Worm (Caenorhabditis elegans): ENCODE results near the gene srv-32.

ce11 chrIV:6328198-6328597 lies 46.2 kb upstream of the srv-32 start:
- TF ChIP-seq skn-1 (tag; optimal IDR thresholded peaks at IDR 0.05) (no peak), elt-3 (tag; optimal IDR thresholded peaks at IDR 0.05) (no peak), pha-4 (tag; optimal IDR thresholded peaks at IDR 0.05) (no peak), zag-1 (tag; optimal IDR thresholded peaks at IDR 0.05) (no peak), tbx-2 (tag; optimal IDR thresholded peaks at IDR 0.05) (no peak), fos-1 (tag; optimal IDR thresholded peaks at IDR 0.05) (no peak), nhr-237 (tag; optimal IDR thresholded peaks at IDR 0.05) (no peak)
